Worm (Caenorhabditis elegans) whole organism, early embryonic: Measurements from ENCODE around the gene cdf-1.

Source experiments
- B0310.2 ChIP-seq: sonication (generic microtip); optimal IDR thresholded peaks from 2 replicates; lab custom pipeline; 2016; ENCODE audit warnings: mild to moderate bottlenecking, missing genetic modification characterization, missing compliant biosample characterization
- F13C5.2 ChIP-seq: sonication (generic microtip); optimal IDR thresholded peaks from 2 replicates; lab custom pipeline; 2017; ENCODE audit warnings: mild to moderate bottlenecking, missing genetic modification characterization, inconsistent platforms, missing compliant biosample characterization
- aly-1 ChIP-seq: sonication (generic microtip); optimal IDR thresholded peaks from 2 replicates; lab custom pipeline; 2016; ENCODE audit warnings: missing genetic modification characterization, missing compliant biosample characterization
- ama-1 ChIP-seq: fragments of 150-350 bp; optimal IDR thresholded peaks from 2 replicates; lab custom pipeline; 2014
- ceh-13 ChIP-seq: fragments of 200-800 bp; sonication (Bioruptor generic); optimal IDR thresholded peaks from 2 replicates; lab custom pipeline; 2018; ENCODE audit warnings: mild to moderate bottlenecking, missing genetic modification characterization, missing compliant biosample characterization
- ceh-36 ChIP-seq: sonication (generic microtip); optimal IDR thresholded peaks from 2 replicates; lab custom pipeline; 2016; ENCODE audit warnings: missing genetic modification characterization, inconsistent platforms, missing compliant biosample characterization
- ets-7 ChIP-seq: sonication (generic microtip); optimal IDR thresholded peaks from 2 replicates; lab custom pipeline; 2016; ENCODE audit warnings: missing genotype, missing genetic modification characterization, missing compliant biosample characterization
- flt-1 ChIP-seq: fragments of 200-800 bp; sonication (Bioruptor generic); IDR thresholded peaks from 2 replicates; pipeline ENCODE4 v1.3.6; 2022; ENCODE audit warnings: missing genetic modification characterization, missing compliant biosample characterization
- hmbx-1 ChIP-seq: sonication (generic microtip); optimal IDR thresholded peaks from 2 replicates; lab custom pipeline; 2016; ENCODE audit warnings: mild to moderate bottlenecking, missing genetic modification characterization, missing compliant biosample characterization
- hmg-4 ChIP-seq: fragments of 200-800 bp; sonication (Bioruptor generic); optimal IDR thresholded peaks from 2 replicates; lab custom pipeline; 2018; ENCODE audit warnings: mild to moderate bottlenecking, missing genetic modification characterization, missing compliant biosample characterization
- hnd-1 ChIP-seq: sonication (generic microtip); optimal IDR thresholded peaks from 2 replicates; lab custom pipeline; 2016; ENCODE audit warnings: missing genetic modification characterization, missing compliant biosample characterization
- pes-1 ChIP-seq: fragments of 200-800 bp; sonication (Bioruptor generic); IDR thresholded peaks from 2 replicates; pipeline ENCODE4 v1.3.6; 2022; ENCODE audit warnings: missing genetic modification reagents, missing genetic modification characterization, missing compliant biosample characterization
- scrt-1 ChIP-seq: fragments of 200-800 bp; sonication (Bioruptor generic); IDR thresholded peaks from 2 replicates; pipeline ENCODE4 v1.3.6; 2022; ENCODE audit warnings: missing genetic modification characterization, missing compliant biosample characterization
- sea-1 ChIP-seq: fragments of 200-800 bp; sonication (Bioruptor generic); conservative IDR thresholded peaks from 2 replicates; pipeline ENCODE4 v1.3.6; 2022; ENCODE audit warnings: missing genetic modification characterization, missing compliant biosample characterization
- tbx-11 ChIP-seq: fragments of 200-800 bp; sonication (Bioruptor generic); IDR thresholded peaks from 2 replicates; pipeline ENCODE4 v1.3.6; 2022; ENCODE audit warnings: missing genetic modification characterization, missing compliant biosample characterization
- tbx-37 ChIP-seq: fragments of 200-800 bp; sonication (Bioruptor generic); conservative IDR thresholded peaks from 2 replicates; pipeline ENCODE4 v1.3.6; 2022; ENCODE audit warnings: missing genetic modification reagents, missing genetic modification characterization, missing compliant biosample characterization
- tra-4 ChIP-seq: sonication (generic microtip); optimal IDR thresholded peaks from 2 replicates; lab custom pipeline; 2017; ENCODE audit warnings: missing genetic modification characterization, missing compliant biosample characterization

Gene cdf-1

ce11 chrX:6542692-6543091, 37.7 kb upstream of the cdf-1 start, which contains the start of gene T14E8.2:
TSS of gene T14E8.2 (plus strand) at chrX:6542992.
- TF ChIP-seq scrt-1 (GFP tag; lab: Robert Waterston, UW) (no peak), B0310.2 (tag; lab: Kevin White, UChicago) (no peak), ama-1 (lab: Kevin White, UChicago) (no peak), ceh-36 (tag; lab: Kevin White, UChicago) (no peak), ceh-13 (GFP tag; lab: Kevin White, UChicago) (no peak), sea-1 (GFP tag; lab: Robert Waterston, UW) (no peak), pes-1 (no peak), flt-1 (GFP tag; lab: Robert Waterston, UW) (no peak), tbx-37 (GFP tag; lab: Robert Waterston, UW) (no peak), hnd-1 (tag; lab: Kevin White, UChicago) (no peak), ets-7 (no peak), F13C5.2 (tag; lab: Kevin White, UChicago) (no peak), aly-1 (tag; lab: Kevin White, UChicago) (no peak), tbx-11 (GFP tag; lab: Robert Waterston, UW) (no peak), hmbx-1 (tag; lab: Kevin White, UChicago) (no peak), hmg-4 (GFP tag; lab: Kevin White, UChicago) (no peak), tra-4 (tag; lab: Kevin White, UChicago) (no peak)

- TF ChIP-seq hmbx-1 (tag; lab: Kevin White, UChicago): no peak
- TF ChIP-seq hnd-1 (tag; lab: Kevin White, UChicago): no peak
- no peak for TF ChIP-seq ceh-13 (GFP tag; lab: Kevin White, UChicago)
- no peak for TF ChIP-seq aly-1 (tag; lab: Kevin White, UChicago)
- no peak for TF ChIP-seq B0310.2 (tag; lab: Kevin White, UChicago)
- TF ChIP-seq ceh-36 (tag; lab: Kevin White, UChicago): no peak
- no peak for TF ChIP-seq pes-1
- no peak for TF ChIP-seq tbx-37 (GFP tag; lab: Robert Waterston, UW)
- no peak for TF ChIP-seq scrt-1 (GFP tag; lab: Robert Waterston, UW)
- TF ChIP-seq sea-1 (GFP tag; lab: Robert Waterston, UW): no peak
- no peak for TF ChIP-seq F13C5.2 (tag; lab: Kevin White, UChicago)
- TF ChIP-seq ets-7: no peak
- no peak for TF ChIP-seq hmg-4 (GFP tag; lab: Kevin White, UChicago)
- TF ChIP-seq tbx-11 (GFP tag; lab: Robert Waterston, UW): no peak
- TF ChIP-seq tra-4 (tag; lab: Kevin White, UChicago): no peak
- no peak for TF ChIP-seq flt-1 (GFP tag; lab: Robert Waterston, UW)
- TF ChIP-seq ama-1 (lab: Kevin White, UChicago): no peak
Observed at ce11 chrX:6538068-6538467, 33.1 kb upstream of the cdf-1 start.

ce11 chrX:6536701-6537279, 31.8 kb upstream of the cdf-1 start, which contains the start of gene ilys-5:
TSS of gene ilys-5 (minus strand) at chrX:6536840.
- TF ChIP-seq tbx-37 (GFP tag; lab: Robert Waterston, UW): no peak
- TF ChIP-seq ama-1 (lab: Kevin White, UChicago): no peak
- TF ChIP-seq scrt-1 (GFP tag; lab: Robert Waterston, UW): no peak
- no peak for TF ChIP-seq ets-7
- TF ChIP-seq ceh-36 (tag; lab: Kevin White, UChicago): no peak
- TF ChIP-seq sea-1 (GFP tag; lab: Robert Waterston, UW): no peak
- no peak for TF ChIP-seq hmg-4 (GFP tag; lab: Kevin White, UChicago)
- TF ChIP-seq pes-1: no peak
- TF ChIP-seq hmbx-1 (tag; lab: Kevin White, UChicago): no peak

- TF ChIP-seq aly-1 (tag; lab: Kevin White, UChicago): no peak
- no peak for TF ChIP-seq pes-1
- TF ChIP-seq tbx-37 (GFP tag; lab: Robert Waterston, UW): no peak
- no peak for TF ChIP-seq F13C5.2 (tag; lab: Kevin White, UChicago)
- TF ChIP-seq flt-1 (GFP tag; lab: Robert Waterston, UW): no peak
- no peak for TF ChIP-seq ceh-36 (tag; lab: Kevin White, UChicago)
- TF ChIP-seq hmg-4 (GFP tag; lab: Kevin White, UChicago): no peak
- no peak for TF ChIP-seq tra-4 (tag; lab: Kevin White, UChicago)
- no peak for TF ChIP-seq ets-7
- TF ChIP-seq ama-1 (lab: Kevin White, UChicago): no peak
- TF ChIP-seq ceh-13 (GFP tag; lab: Kevin White, UChicago): no peak
- TF ChIP-seq hnd-1 (tag; lab: Kevin White, UChicago): no peak
- TF ChIP-seq sea-1 (GFP tag; lab: Robert Waterston, UW): no peak
- no peak for TF ChIP-seq tbx-11 (GFP tag; lab: Robert Waterston, UW)
- no peak for TF ChIP-seq hmbx-1 (tag; lab: Kevin White, UChicago)
- no peak for TF ChIP-seq B0310.2 (tag; lab: Kevin White, UChicago)
- no peak for TF ChIP-seq scrt-1 (GFP tag; lab: Robert Waterston, UW)
Observed at ce11 chrX:6533038-6533437, 28.1 kb upstream of the cdf-1 start.

- TF ChIP-seq hmbx-1 (tag; lab: Kevin White, UChicago) (no peak), ceh-13 (GFP tag; lab: Kevin White, UChicago) (no peak), pes-1 (no peak), scrt-1 (GFP tag; lab: Robert Waterston, UW) (no peak), ets-7 (no peak), tbx-37 (GFP tag; lab: Robert Waterston, UW) (no peak), tra-4 (tag; lab: Kevin White, UChicago) (no peak), hmg-4 (GFP tag; lab: Kevin White, UChicago) (no peak), ceh-36 (tag; lab: Kevin White, UChicago) (no peak), aly-1 (tag; lab: Kevin White, UChicago) (no peak), flt-1 (GFP tag; lab: Robert Waterston, UW) (no peak), ama-1 (lab: Kevin White, UChicago) (no peak), hnd-1 (tag; lab: Kevin White, UChicago) (no peak)
Observed at ce11 chrX:6531896-6532295, 27.0 kb upstream of the cdf-1 start.

- TF ChIP-seq tbx-37 (GFP tag; lab: Robert Waterston, UW): no peak
- TF ChIP-seq ets-7: no peak
- TF ChIP-seq ceh-13 (GFP tag; lab: Kevin White, UChicago): no peak
- no peak for TF ChIP-seq hmbx-1 (tag; lab: Kevin White, UChicago)
- TF ChIP-seq tra-4 (tag; lab: Kevin White, UChicago): no peak
Observed at ce11 chrX:6530591-6530990, 25.6 kb upstream of the cdf-1 start.
